Fruit fly (Drosophila melanogaster) whole organism, embryonic: ENCODE results near the gene CG34300.

Experiments
- Aef1 ChIP-seq: fragments of 200-800 bp; sonication (Bioruptor generic); IDR thresholded peaks from 3 replicates; pipeline ENCODE4 v1.3.6; 2022; ENCODE audit warnings: missing biosample characterization, missing genetic modification characterization
- Awh ChIP-seq: fragments of 200-800 bp; sonication (Bioruptor generic); IDR thresholded peaks from 2 replicates; pipeline ENCODE4, ENCODE4 v1.3.6; 2022; ENCODE audit warnings: missing biosample characterization, missing genetic modification characterization
- CG1024 ChIP-seq: fragments of 200-800 bp; sonication (Bioruptor generic); IDR thresholded peaks from 2 replicates; pipeline ENCODE4 v1.3.6; 2022; ENCODE audit warnings: missing biosample characterization, missing genetic modification characterization
- CG12236 ChIP-seq: fragments of 200-800 bp; sonication (Bioruptor generic); optimal IDR thresholded peaks from 2 replicates; lab custom pipeline; 2016; ENCODE audit warnings: missing biosample characterization, missing genetic modification characterization
- CG12299 ChIP-seq: fragments of 200-800 bp; sonication (Bioruptor generic); optimal IDR thresholded peaks from 2 replicates; lab custom pipeline; 2018; ENCODE audit warnings: missing biosample characterization, mild to moderate bottlenecking, missing genetic modification characterization
- CG1233 ChIP-seq: fragments of 200-800 bp; sonication (Bioruptor generic); optimal IDR thresholded peaks from 4 replicates; lab custom pipeline; 2018; ENCODE audit warnings: missing biosample characterization, mild to moderate bottlenecking, missing genetic modification characterization
- CG12391 ChIP-seq: fragments of 200-800 bp; sonication (Bioruptor generic); optimal IDR thresholded peaks from 3 replicates; lab custom pipeline; 2018; ENCODE audit warnings: missing biosample characterization, mild to moderate bottlenecking, missing genetic modification characterization, moderate library complexity
- CG13296 ChIP-seq: fragments of 200-800 bp; sonication (Bioruptor generic); optimal IDR thresholded peaks from 3 replicates; lab custom pipeline; 2018; ENCODE audit warnings: missing biosample characterization, mild to moderate bottlenecking, missing genetic modification characterization
- CG17361 ChIP-seq: fragments of 200-800 bp; sonication (Bioruptor generic); IDR thresholded peaks from 3 replicates; pipeline ENCODE4 v1.3.6; 2022; ENCODE audit warnings: missing biosample characterization, missing genetic modification characterization
- CG18011 ChIP-seq: fragments of 200-800 bp; sonication (Bioruptor generic); optimal IDR thresholded peaks from 2 replicates; lab custom pipeline; 2017; ENCODE audit warnings: missing biosample characterization, missing genetic modification characterization, mild to moderate bottlenecking, moderate library complexity, missing genotype
- CG2712 ChIP-seq: fragments of 200-800 bp; optimal IDR thresholded peaks from 3 replicates; lab custom pipeline; 2019; ENCODE audit warnings: missing biosample characterization, mild to moderate bottlenecking, missing genetic modification characterization, moderate library complexity
- CG3281 ChIP-seq: fragments of 200-800 bp; sonication (Bioruptor generic); optimal IDR thresholded peaks from 3 replicates; lab custom pipeline; 2017; ENCODE audit warnings: missing biosample characterization, mild to moderate bottlenecking, missing genetic modification characterization
- CG4854 ChIP-seq: fragments of 200-800 bp; sonication (Bioruptor generic); optimal IDR thresholded peaks from 2 replicates; lab custom pipeline; 2016; ENCODE audit warnings: missing biosample characterization, missing genetic modification characterization, inconsistent platforms
- CkIIα-i1 ChIP-seq: fragments of 200-800 bp; sonication (Bioruptor generic); IDR thresholded peaks from 2 replicates; pipeline ENCODE4 v1.3.6; 2022; ENCODE audit warnings: missing biosample characterization, missing genetic modification characterization
- Dfd ChIP-seq, 2 experiments: fragments of >200 bp; optimal IDR thresholded peaks; 2 replicates each; lab custom pipeline; 2017; ENCODE audit warnings: missing biosample characterization in 2 of 2, missing genetic modification characterization in 2 of 2
- ERR ChIP-seq: fragments of 200-800 bp; sonication (Bioruptor generic); optimal IDR thresholded peaks from 2 replicates; lab custom pipeline; 2016; ENCODE audit warnings: missing biosample characterization, missing genetic modification characterization
- HmgD ChIP-seq: fragments of 200-800 bp; sonication (Bioruptor generic); optimal IDR thresholded peaks from 3 replicates; lab custom pipeline; 2016; ENCODE audit warnings: missing biosample characterization, missing genetic modification characterization
- Jarid2 ChIP-seq: fragments of 200-800 bp; sonication (Bioruptor generic); optimal IDR thresholded peaks from 3 replicates; lab custom pipeline; 2017; ENCODE audit warnings: mild to moderate bottlenecking, missing biosample characterization, missing genetic modification reagents, missing genetic modification characterization
- Mes4 ChIP-seq: fragments of 200-800 bp; sonication (Bioruptor generic); optimal IDR thresholded peaks from 2 replicates; lab custom pipeline; 2016; ENCODE audit warnings: missing biosample characterization, missing genetic modification characterization
- NFAT ChIP-seq: fragments of 200-800 bp; sonication (Bioruptor generic); IDR thresholded peaks from 2 replicates; pipeline ENCODE4 v1.3.6; 2022; ENCODE audit warnings: missing biosample characterization, missing genetic modification characterization
- Neu2 ChIP-seq: fragments of 200-800 bp; sonication (Bioruptor generic); optimal IDR thresholded peaks from 3 replicates; lab custom pipeline; 2016; ENCODE audit warnings: missing biosample characterization, missing genetic modification characterization, borderline replicate concordance
- Ssrp ChIP-seq: fragments of 200-800 bp; sonication (Bioruptor generic); optimal IDR thresholded peaks from 2 replicates; lab custom pipeline; 2018; ENCODE audit warnings: missing biosample characterization, mild to moderate bottlenecking, missing genetic modification characterization, moderate library complexity
- Taf1 ChIP-seq: fragments of 200-800 bp; sonication (Bioruptor generic); IDR thresholded peaks from 2 replicates; pipeline ENCODE4 v1.3.6; 2022; ENCODE audit warnings: missing biosample characterization, missing genetic modification characterization
- ase ChIP-seq: fragments of 200-800 bp; sonication (Bioruptor generic); IDR thresholded peaks from 3 replicates; pipeline ENCODE4 v1.3.6; 2022; ENCODE audit warnings: missing biosample characterization, missing genetic modification characterization
- btn ChIP-seq: fragments of 200-800 bp; sonication (Bioruptor generic); optimal IDR thresholded peaks from 2 replicates; lab custom pipeline; 2016; ENCODE audit warnings: missing biosample characterization, missing genetic modification characterization
- caup ChIP-seq: fragments of 200-800 bp; sonication (Bioruptor generic); optimal IDR thresholded peaks from 3 replicates; lab custom pipeline; 2017; ENCODE audit warnings: missing biosample characterization, mild to moderate bottlenecking, missing genetic modification characterization, moderate library complexity; ENCODE audit not compliant: severe bottlenecking
- da ChIP-seq: fragments of 200-800 bp; sonication (Bioruptor generic); optimal IDR thresholded peaks from 2 replicates; lab custom pipeline; 2016; ENCODE audit warnings: missing biosample characterization, missing genetic modification characterization
- dmrt11E ChIP-seq: fragments of 200-800 bp; sonication (Bioruptor generic); optimal IDR thresholded peaks from 3 replicates; lab custom pipeline; 2018; ENCODE audit warnings: missing biosample characterization, mild to moderate bottlenecking, missing genetic modification characterization, moderate library complexity
- fd102C ChIP-seq: fragments of 200-800 bp; sonication (Bioruptor generic); optimal IDR thresholded peaks from 2 replicates; lab custom pipeline; 2018; ENCODE audit warnings: missing biosample characterization, mild to moderate bottlenecking, missing genetic modification characterization, moderate library complexity
- gce ChIP-seq: fragments of 200-800 bp; sonication (Bioruptor generic); IDR thresholded peaks from 3 replicates; pipeline ENCODE4 v1.3.6; 2022; ENCODE audit warnings: missing biosample characterization, missing genetic modification characterization
- gcm ChIP-seq: fragments of 200-800 bp; sonication (Bioruptor generic); optimal IDR thresholded peaks from 2 replicates; lab custom pipeline; 2019; ENCODE audit warnings: missing biosample characterization, mild to moderate bottlenecking, missing genetic modification characterization, moderate library complexity
- gcm2 ChIP-seq: fragments of 200-800 bp; sonication (Bioruptor generic); optimal IDR thresholded peaks from 2 replicates; lab custom pipeline; 2016; ENCODE audit warnings: missing biosample characterization, missing genetic modification characterization
- gsb-n ChIP-seq: fragments of 200-800 bp; sonication (Bioruptor generic); optimal IDR thresholded peaks from 3 replicates; lab custom pipeline; 2018; ENCODE audit warnings: missing biosample characterization, mild to moderate bottlenecking, missing genetic modification characterization
- ind ChIP-seq: fragments of 200-800 bp; sonication (Bioruptor generic); optimal IDR thresholded peaks from 3 replicates; lab custom pipeline; 2016; ENCODE audit warnings: missing biosample characterization, missing genetic modification characterization
- jigr1 ChIP-seq: fragments of 200-800 bp; sonication (Bioruptor generic); IDR thresholded peaks from 3 replicates; pipeline ENCODE4 v1.3.6; 2022; ENCODE audit warnings: missing biosample characterization, missing genetic modification characterization
- ken ChIP-seq: fragments of 200-800 bp; sonication (Bioruptor generic); IDR thresholded peaks from 3 replicates; pipeline ENCODE4 v1.3.6; 2022; ENCODE audit warnings: missing biosample characterization, missing genetic modification characterization
- lmd ChIP-seq: fragments of 200-800 bp; sonication (Bioruptor generic); IDR thresholded peaks from 2 replicates; pipeline ENCODE4 v1.3.6; 2022; ENCODE audit warnings: missing biosample characterization, missing genetic modification characterization
- p53 ChIP-seq: fragments of 200-800 bp; sonication (Bioruptor generic); optimal IDR thresholded peaks from 2 replicates; lab custom pipeline; 2016; ENCODE audit warnings: missing biosample characterization, missing genetic modification characterization
- pan ChIP-seq, 4 experiments: fragments of >200 bp in 3 of 4; fragments of 200-800 bp in 1 of 4; sonication (Bioruptor generic) in 1 of 4; optimal IDR thresholded peaks in 3 of 4; IDR thresholded peaks in 1 of 4; 2 replicates each; pipeline versions ENCODE4 v1.3.6 to Lab custom; 2017 to 2022; ENCODE audit warnings: missing biosample characterization in 2 of 4, missing genetic modification characterization in 2 of 4, mixed read lengths in 1 of 4
- pros ChIP-seq: fragments of 200-800 bp; sonication (Bioruptor generic); optimal IDR thresholded peaks from 3 replicates; lab custom pipeline; 2019; ENCODE audit warnings: missing biosample characterization, mild to moderate bottlenecking, missing genetic modification characterization, moderate library complexity
- repo ChIP-seq: fragments of 200-800 bp; sonication (Bioruptor generic); optimal IDR thresholded peaks from 2 replicates; lab custom pipeline; 2016; ENCODE audit warnings: missing biosample characterization, missing genetic modification characterization
- row ChIP-seq: fragments of 200-800 bp; sonication (Bioruptor generic); IDR thresholded peaks from 3 replicates; pipeline ENCODE4 v1.3.6; 2022; ENCODE audit warnings: missing biosample characterization, missing genetic modification characterization
- salm ChIP-seq: fragments of 200-800 bp; sonication (Bioruptor generic); optimal IDR thresholded peaks from 2 replicates; lab custom pipeline; 2018; ENCODE audit warnings: missing biosample characterization, mild to moderate bottlenecking, missing genetic modification characterization
- seq ChIP-seq: fragments of 200-800 bp; sonication (Bioruptor generic); IDR thresholded peaks from 2 replicates; pipeline ENCODE4 v1.3.6; 2022; ENCODE audit warnings: missing biosample characterization, missing genetic modification characterization
- sna ChIP-seq: fragments of 200-800 bp; sonication (Bioruptor generic); IDR thresholded peaks from 2 replicates; pipeline ENCODE4 v1.3.6; 2022; ENCODE audit warnings: missing biosample characterization, missing genetic modification characterization; ENCODE audit not compliant: partially characterized antibody
- so ChIP-seq: fragments of 200-800 bp; sonication (Bioruptor generic); IDR thresholded peaks from 3 replicates; pipeline ENCODE4 v1.3.6; 2022; ENCODE audit warnings: missing biosample characterization, missing genetic modification characterization
- tio ChIP-seq: fragments of 200-800 bp; sonication (Bioruptor generic); optimal IDR thresholded peaks from 2 replicates; lab custom pipeline; 2017; ENCODE audit warnings: missing biosample characterization, missing genetic modification characterization, inconsistent platforms
- tna ChIP-seq: fragments of 200-800 bp; sonication (Bioruptor generic); IDR thresholded peaks from 2 replicates; pipeline ENCODE4 v1.3.6; 2022; ENCODE audit warnings: missing biosample characterization, missing genetic modification characterization; ENCODE audit not compliant: partially characterized antibody
- zen2 ChIP-seq: fragments of 200-800 bp; sonication (Bioruptor generic); IDR thresholded peaks from 3 replicates; pipeline ENCODE4 v1.3.6; 2022; ENCODE audit warnings: missing biosample characterization, missing genetic modification characterization; ENCODE audit not compliant: partially characterized antibody

The CG34300 gene

DNA sequence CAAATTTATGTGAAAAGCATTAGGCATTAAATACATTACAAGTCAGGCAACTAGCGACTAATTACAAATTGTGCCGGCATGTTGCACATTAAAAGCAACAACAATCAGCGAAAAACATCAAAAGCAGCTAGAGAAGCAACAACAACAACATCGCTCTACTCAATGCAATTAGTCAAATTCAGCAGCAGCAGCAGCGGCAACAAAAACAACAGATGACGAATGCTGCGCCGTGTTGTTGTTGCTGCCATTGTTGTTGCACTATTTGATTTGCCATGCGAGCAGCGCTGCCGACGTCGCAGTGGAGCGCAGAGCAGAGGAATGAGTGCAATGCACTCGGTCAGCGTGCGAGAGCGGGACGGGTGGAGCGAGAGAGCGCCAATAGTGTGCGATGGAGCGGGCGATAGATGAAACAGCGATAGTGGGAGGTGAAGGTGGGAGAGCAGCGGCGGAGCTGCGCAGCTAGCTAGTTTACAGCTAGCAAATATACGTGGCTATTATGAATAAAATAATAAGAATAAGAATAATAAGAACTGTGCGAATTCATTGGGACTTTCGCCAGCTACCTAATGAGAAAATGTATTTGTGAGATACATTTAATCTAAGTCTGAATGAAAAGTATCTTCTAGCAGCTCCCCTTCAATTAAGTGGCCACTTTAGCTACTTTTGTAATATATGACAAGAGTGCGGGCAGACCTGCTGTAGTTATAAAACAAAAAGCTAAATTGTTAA, 31.6 kb upstream of the CG34300 start (continued):
- no peak for TF ChIP-seq da (GFP tag; lab: Kevin White, UChicago)
- TF ChIP-seq Aef1 (GFP tag; lab: Robert Waterston, UW), result peak; percentile 48; the same call in 2 of the 3 replicates
- TF ChIP-seq gcm2 (GFP tag; lab: Kevin White, UChicago), result no peak
- TF ChIP-seq repo (GFP tag; lab: Kevin White, UChicago), result no peak
- TF ChIP-seq CG13296, result no peak
- TF ChIP-seq seq (GFP tag; lab: Robert Waterston, UW), result no peak
- TF ChIP-seq gsb-n (tag; lab: Kevin White, UChicago), result no peak
- TF ChIP-seq CG4854 (GFP tag; lab: Kevin White, UChicago), result no peak
- no peak for TF ChIP-seq jigr1
- TF ChIP-seq CkIIα-i1 (GFP tag; lab: Robert Waterston, UW), result no peak
- no peak for TF ChIP-seq so (GFP tag; lab: Robert Waterston, UW)
- TF ChIP-seq caup (GFP tag; lab: Kevin White, UChicago), result no peak
- TF ChIP-seq Ssrp (tag; lab: Kevin White, UChicago), result no peak
- TF ChIP-seq CG1233 (GFP tag; lab: Kevin White, UChicago), result no peak
- TF ChIP-seq lmd (GFP tag; lab: Robert Waterston, UW), result 0 out of 2 replicates have a peak, but pooled peaks have one; percentile 24
- TF ChIP-seq CG17361 (GFP tag; lab: Robert Waterston, UW), result peak; percentile 31; the same call in 1 of the 3 replicates
- peak; percentile 17 for TF ChIP-seq gcm
- no peak for TF ChIP-seq ken
- TF ChIP-seq Awh (GFP tag; lab: Robert Waterston, UW), result 0 out of 2 replicates have a peak, but pooled peaks have one; percentile 38
- no peak for TF ChIP-seq CG18011
- no peak for TF ChIP-seq CG3281 (GFP tag; lab: Kevin White, UChicago)
- no peak for TF ChIP-seq CG12299 (tag; lab: Kevin White, UChicago)
- no peak for TF ChIP-seq pan (optimal IDR thresholded peaks at IDR 0.05; lab: Kevin White, UChicago)
- peak in 1 of 2 experiments; percentile 6 for TF ChIP-seq pan (GFP tag; optimal IDR thresholded peaks at IDR 0.05 in 1 of 2, IDR thresholded peaks at IDR 0.05 in 1 of 2)
- TF ChIP-seq btn, result no peak
- no peak for TF ChIP-seq Neu2 (GFP tag; lab: Kevin White, UChicago)
- TF ChIP-seq zen2 (GFP tag; lab: Robert Waterston, UW), result no peak
- TF ChIP-seq row (GFP tag; lab: Robert Waterston, UW), result peak; percentile 95
- TF ChIP-seq Jarid2 (GFP tag; lab: Kevin White, UChicago), result no peak
- TF ChIP-seq ase, result no peak
- TF ChIP-seq CG12236, result no peak
- TF ChIP-seq CG2712 (tag; lab: Kevin White, UChicago), result no peak
- no peak for TF ChIP-seq tio (GFP tag; lab: Kevin White, UChicago)
- no peak for TF ChIP-seq gce (GFP tag; lab: Robert Waterston, UW)
- no peak for TF ChIP-seq salm (tag; lab: Kevin White, UChicago)
- no peak for TF ChIP-seq Mes4
- TF ChIP-seq HmgD, result peak; percentile 45
- no peak for TF ChIP-seq NFAT
- TF ChIP-seq fd102C (GFP tag; lab: Kevin White, UChicago), result no peak
- TF ChIP-seq p53, result no peak
- no peak for TF ChIP-seq Dfd (GFP tag; optimal IDR thresholded peaks at IDR 0.05; lab: Kevin White, UChicago)
- TF ChIP-seq pros, result no peak
- no peak for TF ChIP-seq dmrt11E (tag; lab: Kevin White, UChicago)
- no peak for TF ChIP-seq tna
- TF ChIP-seq Taf1 (GFP tag; lab: Robert Waterston, UW), result no peak
- no peak for TF ChIP-seq sna (GFP tag; lab: Robert Waterston, UW)
- TF ChIP-seq CG12391 (tag; lab: Kevin White, UChicago), result no peak
- TF ChIP-seq CG1024 (GFP tag; lab: Robert Waterston, UW), result no peak
- TF ChIP-seq ERR (GFP tag; lab: Kevin White, UChicago), result no peak
- no peak for TF ChIP-seq ind (GFP tag; lab: Kevin White, UChicago)
